Worm (Caenorhabditis elegans): Measurements from ENCODE around the gene enu-3.6.

DNA sequence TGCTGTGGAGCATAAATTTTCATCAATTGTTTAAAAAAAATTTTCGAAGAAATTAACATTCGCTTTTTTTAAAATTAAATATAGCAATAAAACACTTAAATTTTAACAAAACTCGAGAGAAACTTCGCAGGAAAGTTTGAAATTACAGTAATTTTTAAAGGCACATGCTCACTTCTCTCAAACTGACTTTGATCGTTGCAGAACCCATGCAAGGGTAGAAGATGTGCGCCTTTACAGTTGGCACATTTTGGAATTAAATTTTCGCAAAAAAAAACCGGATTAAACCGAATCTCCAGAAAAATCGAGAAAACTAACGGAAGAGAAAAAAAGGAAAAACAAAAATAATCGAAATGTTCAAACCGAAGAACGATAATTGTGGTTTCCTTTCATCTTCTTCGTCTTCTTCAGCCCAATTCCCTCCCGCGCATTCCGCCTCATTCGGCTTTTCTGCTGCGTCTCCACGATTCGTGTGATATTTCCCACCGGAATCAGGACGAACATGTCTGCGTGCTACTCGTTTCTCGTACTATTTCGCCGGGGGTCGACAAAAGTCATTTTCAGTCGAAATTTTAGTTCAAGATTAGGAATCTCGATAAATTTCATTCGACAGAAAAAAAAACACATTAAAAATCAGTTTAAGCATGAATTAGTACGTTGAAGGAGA, 13.8 kb upstream of the enu-3.6 start:
- no peak for TF ChIP-seq F23B12.7 (tag; optimal IDR thresholded peaks at IDR 0.05; ENCODE audit: insufficient read depth)
- no peak for TF ChIP-seq tbx-9 (tag; optimal IDR thresholded peaks at IDR 0.05; ENCODE audit: borderline replicate concordance)
- TF ChIP-seq snpc-1.3 (tag; optimal IDR thresholded peaks at IDR 0.05; ENCODE audit: insufficient read depth), result no peak
- no peak for TF ChIP-seq ama-1 (optimal IDR thresholded peaks at IDR 0.05)
- no peak for TF ChIP-seq ama-1 (GFP tag; optimal IDR thresholded peaks at IDR 0.05)
- no peak for TF ChIP-seq F49E8.2 (tag; optimal IDR thresholded peaks at IDR 0.05; ENCODE audit: insufficient read depth)
- TF ChIP-seq snpc-4 (GFP tag; optimal IDR thresholded peaks at IDR 0.05), result no peak
- TF ChIP-seq snpc-4 (tag; optimal IDR thresholded peaks at IDR 0.05), result no peak
- no peak for TF ChIP-seq fkh-3 (tag; optimal IDR thresholded peaks at IDR 0.05)
- no peak for TF ChIP-seq ztf-6 (GFP tag; IDR thresholded peaks at IDR 0.05)
- no peak for TF ChIP-seq sptf-2 (GFP tag; optimal IDR thresholded peaks at IDR 0.05)
- TF ChIP-seq rpc-1 (optimal IDR thresholded peaks at IDR 0.05), result no peak
- no peak for TF ChIP-seq rpc-1 (tag; optimal IDR thresholded peaks at IDR 0.05)
- TF ChIP-seq mel-28 (tag; optimal IDR thresholded peaks at IDR 0.05; ENCODE audit: borderline replicate concordance), result no peak
